Fruit fly (Drosophila melanogaster): ENCODE data around the gene Gr22b.

DNA sequence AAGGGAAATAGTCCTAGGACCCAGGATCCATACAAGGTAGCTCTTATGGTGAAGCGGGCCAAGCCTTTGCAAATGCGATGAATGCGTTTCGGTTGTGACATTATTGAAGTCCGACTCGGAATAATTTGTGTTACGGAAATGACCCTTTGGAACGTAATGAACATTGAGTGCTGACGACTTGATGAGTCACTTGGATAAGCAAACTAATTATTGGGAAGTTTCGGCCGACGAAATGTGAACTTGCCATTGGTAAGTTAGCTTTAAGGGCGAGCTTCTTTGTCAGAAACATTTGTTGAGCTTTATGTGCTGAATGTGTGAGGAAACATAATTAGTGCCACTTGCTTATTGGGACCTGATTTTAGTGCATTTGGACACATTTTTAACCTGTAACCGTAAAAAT lies 1.7 kb upstream of the Gr22b start, which contains the start of gene Gr22a:
- TF ChIP-seq dsx (GFP tag; optimal IDR thresholded peaks at IDR 0.05; ENCODE audit: poor library complexity, severe bottlenecking) (no peak), achi (GFP tag; optimal IDR thresholded peaks at IDR 0.05) (no peak), CG6808 (GFP tag; optimal IDR thresholded peaks at IDR 0.05) (no peak), CG16779 (tag; optimal IDR thresholded peaks at IDR 0.05) (no peak), OdsH (GFP tag; optimal IDR thresholded peaks at IDR 0.05) (no peak), CG11902 (GFP tag; optimal IDR thresholded peaks at IDR 0.05) (no peak), acj6 (GFP tag; optimal IDR thresholded peaks at IDR 0.05) (no peak), Eip93F (GFP tag; optimal IDR thresholded peaks at IDR 0.05) (no peak), Gug (GFP tag; IDR thresholded peaks at IDR 0.05) (no peak), Met (GFP tag; optimal IDR thresholded peaks at IDR 0.05) (no peak), CG7368 (GFP tag; optimal IDR thresholded peaks at IDR 0.05) (no peak)
